Worm (Caenorhabditis elegans): Measurements from ENCODE around the gene F53F8.6.
A peak's percentile ranks its signal among the peaks of the same experiment; 100 is the strongest.

ce11 chrV:20757255-20757654 is 53.2 kb downstream of the F53F8.6 start:
- no peak for TF ChIP-seq ceh-62 (tag; optimal IDR thresholded peaks at IDR 0.05)
- no peak for TF ChIP-seq cey-2 (tag; optimal IDR thresholded peaks at IDR 0.05; ENCODE audit: borderline replicate concordance, insufficient read depth)
- no peak for TF ChIP-seq Y5F2A.4 (GFP tag; optimal IDR thresholded peaks at IDR 0.05)
- no peak for TF ChIP-seq unc-62 (GFP tag; optimal IDR thresholded peaks at IDR 0.05 in 1 of 2)
- no peak for TF ChIP-seq unc-62 (tag; optimal IDR thresholded peaks at IDR 0.05)
- TF ChIP-seq php-3 (GFP tag; IDR thresholded peaks at IDR 0.05) = 0 out of 2 replicates have a peak, but pooled peaks have one; percentile 21
- TF ChIP-seq pha-4 (GFP tag; IDR thresholded peaks at IDR 0.05) = no peak
- no peak for TF ChIP-seq pha-4 (tag; optimal IDR thresholded peaks at IDR 0.05)
- TF ChIP-seq fkh-10 (GFP tag; optimal IDR thresholded peaks at IDR 0.05) = no peak
- TF ChIP-seq skn-1 (tag; optimal IDR thresholded peaks at IDR 0.05) = no peak
- no peak for TF ChIP-seq mes-2 (tag; optimal IDR thresholded peaks at IDR 0.05; ENCODE audit: poor library complexity, severe bottlenecking)
- no peak for TF ChIP-seq F49E8.2 (tag; optimal IDR thresholded peaks at IDR 0.05; ENCODE audit: borderline replicate concordance)

Measured in whole organism, L4 larva.